Fruit fly (Drosophila melanogaster) whole organism, embryonic: Measurements from ENCODE around the gene gry.

ENCODE experiments used
- Blimp-1 ChIP-seq: fragments of 200-800 bp; sonication (Bioruptor generic); optimal IDR thresholded peaks from 3 replicates; lab custom pipeline; 2018; ENCODE audit warnings: missing biosample characterization, missing genetic modification characterization, mild to moderate bottlenecking, moderate library complexity, missing genetic modification reagents
- BtbVII ChIP-seq: fragments of 200-800 bp; sonication (Bioruptor generic); optimal IDR thresholded peaks from 3 replicates; lab custom pipeline; 2017; ENCODE audit warnings: missing biosample characterization, mild to moderate bottlenecking, missing genetic modification characterization
- CG1233 ChIP-seq: fragments of 200-800 bp; sonication (Bioruptor generic); optimal IDR thresholded peaks from 4 replicates; lab custom pipeline; 2018; ENCODE audit warnings: missing biosample characterization, mild to moderate bottlenecking, missing genetic modification characterization
- CG12942 ChIP-seq: fragments of 200-800 bp; sonication (Bioruptor generic); optimal IDR thresholded peaks from 3 replicates; lab custom pipeline; 2016; ENCODE audit warnings: missing biosample characterization, missing genetic modification characterization
- CG13775 ChIP-seq: fragments of 200-800 bp; sonication (Bioruptor generic); optimal IDR thresholded peaks from 3 replicates; lab custom pipeline; 2017; ENCODE audit warnings: missing biosample characterization, mild to moderate bottlenecking, missing genetic modification characterization
- CG14965 ChIP-seq: fragments of 200-800 bp; sonication (Bioruptor generic); optimal IDR thresholded peaks from 2 replicates; lab custom pipeline; 2016; ENCODE audit warnings: missing biosample characterization, missing genetic modification characterization, borderline replicate concordance
- CG16863 ChIP-seq: fragments of 200-800 bp; sonication (Bioruptor generic); optimal IDR thresholded peaks from 3 replicates; lab custom pipeline; 2016; ENCODE audit warnings: missing biosample characterization, missing genetic modification characterization
- CG17829 ChIP-seq: fragments of 200-800 bp; optimal IDR thresholded peaks from 2 replicates; lab custom pipeline; 2019; ENCODE audit warnings: missing biosample characterization, mild to moderate bottlenecking, missing genetic modification characterization, moderate library complexity
- CG2116 ChIP-seq: fragments of 200-800 bp; sonication (Bioruptor generic); optimal IDR thresholded peaks from 3 replicates; lab custom pipeline; 2018; ENCODE audit warnings: missing biosample characterization, mild to moderate bottlenecking, missing genetic modification characterization
- CG2678 ChIP-seq: fragments of 200-800 bp; sonication (Bioruptor generic); optimal IDR thresholded peaks from 3 replicates; lab custom pipeline; 2019; ENCODE audit warnings: missing biosample characterization, mild to moderate bottlenecking, missing genetic modification characterization, moderate library complexity
- CG2875 ChIP-seq: fragments of 200-800 bp; sonication (Bioruptor generic); optimal IDR thresholded peaks from 2 replicates; lab custom pipeline; 2017; ENCODE audit warnings: missing biosample characterization, mild to moderate bottlenecking, missing genetic modification characterization, missing genetic modification reagents
- CG3163 ChIP-seq: fragments of 200-800 bp; sonication (Bioruptor generic); optimal IDR thresholded peaks from 3 replicates; lab custom pipeline; 2016; ENCODE audit warnings: missing biosample characterization, missing genetic modification characterization
- CG34224 ChIP-seq: fragments of 200-800 bp; sonication (Bioruptor generic); IDR thresholded peaks from 3 replicates; pipeline ENCODE4 v1.3.6; 2022; ENCODE audit warnings: missing biosample characterization, missing genetic modification characterization; ENCODE audit not compliant: partially characterized antibody
- CG3847 ChIP-seq: fragments of 200-800 bp; sonication (Bioruptor generic); IDR thresholded peaks from 2 replicates; pipeline ENCODE4 v1.3.6; 2022; ENCODE audit warnings: missing biosample characterization, missing genetic modification characterization
- CG4617 ChIP-seq: fragments of 200-800 bp; sonication (Bioruptor generic); optimal IDR thresholded peaks from 3 replicates; lab custom pipeline; 2016; ENCODE audit warnings: missing biosample characterization, missing genetic modification characterization, borderline replicate concordance
- CG4707 ChIP-seq: fragments of 200-800 bp; sonication (Bioruptor generic); optimal IDR thresholded peaks from 2 replicates; lab custom pipeline; 2018; ENCODE audit warnings: missing biosample characterization, mild to moderate bottlenecking, missing genetic modification characterization, moderate library complexity
- CG6813 ChIP-seq: fragments of 200-800 bp; sonication (Bioruptor generic); optimal IDR thresholded peaks from 2 replicates; lab custom pipeline; 2017; ENCODE audit warnings: missing biosample characterization, missing genetic modification characterization, mild to moderate bottlenecking, moderate library complexity, missing genetic modification reagents
- CG7963 ChIP-seq: fragments of 200-800 bp; sonication (Bioruptor generic); IDR thresholded peaks from 3 replicates; pipeline ENCODE4 v1.3.6; 2022; ENCODE audit warnings: missing biosample characterization, missing genetic modification characterization; ENCODE audit not compliant: partially characterized antibody
- CG9437 ChIP-seq: fragments of 200-800 bp; sonication (Bioruptor generic); optimal IDR thresholded peaks from 2 replicates; lab custom pipeline; 2018; ENCODE audit warnings: missing biosample characterization, mild to moderate bottlenecking, missing genetic modification characterization
- Camta ChIP-seq: fragments of 200-800 bp; sonication (Bioruptor generic); optimal IDR thresholded peaks from 2 replicates; lab custom pipeline; 2016; ENCODE audit warnings: missing biosample characterization, missing genetic modification characterization
- Chrac-16 ChIP-seq: fragments of 200-800 bp; sonication (Bioruptor generic); optimal IDR thresholded peaks from 3 replicates; lab custom pipeline; 2016; ENCODE audit warnings: missing biosample characterization, missing genetic modification characterization
- Dfd ChIP-seq, 2 experiments: fragments of >200 bp; optimal IDR thresholded peaks; 2 replicates each; lab custom pipeline; 2017; ENCODE audit warnings: missing biosample characterization in 2 of 2, missing genetic modification characterization in 2 of 2
- Doc3 ChIP-seq: fragments of 200-800 bp; sonication (Bioruptor generic); IDR thresholded peaks from 3 replicates; pipeline ENCODE4 v1.3.6; 2022; ENCODE audit warnings: missing biosample characterization, missing genetic modification characterization; ENCODE audit not compliant: partially characterized antibody
- Dp ChIP-seq: fragments of 200-800 bp; sonication (Bioruptor generic); optimal IDR thresholded peaks from 2 replicates; lab custom pipeline; 2018; ENCODE audit warnings: missing biosample characterization, mild to moderate bottlenecking, missing genetic modification characterization, moderate library complexity
- Ets65A ChIP-seq: fragments of 200-800 bp; sonication (Bioruptor generic); peaks from one replicate; lab custom pipeline; 2016; ENCODE audit warnings: missing biosample characterization, missing genetic modification characterization
- Ets97D ChIP-seq: fragments of 200-800 bp; sonication (Bioruptor generic); optimal IDR thresholded peaks from 3 replicates; lab custom pipeline; 2016; ENCODE audit warnings: missing biosample characterization, missing genetic modification characterization
- GATAe ChIP-seq: fragments of 200-800 bp; sonication (Bioruptor generic); conservative IDR thresholded peaks from 2 replicates; pipeline ENCODE4 v1.3.6; 2022; ENCODE audit warnings: missing biosample characterization, missing genetic modification characterization
- Hey ChIP-seq: fragments of 200-800 bp; sonication (Bioruptor generic); optimal IDR thresholded peaks from 3 replicates; lab custom pipeline; 2018; ENCODE audit warnings: missing biosample characterization, mild to moderate bottlenecking, missing genetic modification characterization
- Hmx ChIP-seq: fragments of 200-800 bp; sonication (Bioruptor generic); optimal IDR thresholded peaks from 2 replicates; lab custom pipeline; 2016; ENCODE audit warnings: missing biosample characterization, missing genetic modification characterization
- Kr ChIP-seq: fragments of 200-800 bp; sonication (Bioruptor generic); optimal IDR thresholded peaks from 2 replicates; lab custom pipeline; 2017; ENCODE audit warnings: missing biosample characterization, mild to moderate bottlenecking, missing genetic modification characterization
- Max ChIP-seq: fragments of 200-800 bp; sonication (Bioruptor generic); optimal IDR thresholded peaks from 2 replicates; lab custom pipeline; 2016; ENCODE audit warnings: missing biosample characterization, mild to moderate bottlenecking, missing genetic modification characterization
- NC2α ChIP-seq: fragments of 200-800 bp; sonication (Bioruptor generic); optimal IDR thresholded peaks from 2 replicates; lab custom pipeline; 2016; ENCODE audit warnings: missing biosample characterization, missing genetic modification characterization
- Neu2 ChIP-seq: fragments of 200-800 bp; sonication (Bioruptor generic); optimal IDR thresholded peaks from 3 replicates; lab custom pipeline; 2016; ENCODE audit warnings: missing biosample characterization, missing genetic modification characterization, borderline replicate concordance
- YL-1 ChIP-seq: fragments of 200-800 bp; sonication (Bioruptor generic); optimal IDR thresholded peaks from 3 replicates; lab custom pipeline; 2017; ENCODE audit warnings: missing biosample characterization, mild to moderate bottlenecking, missing genetic modification characterization
- ato ChIP-seq: fragments of 200-800 bp; sonication (Bioruptor generic); IDR thresholded peaks from 2 replicates; pipeline ENCODE4 v1.3.6; 2022; ENCODE audit warnings: missing biosample characterization, missing genetic modification characterization; ENCODE audit not compliant: partially characterized antibody
- br ChIP-seq: fragments of >200 bp; optimal IDR thresholded peaks from 2 replicates; lab custom pipeline; 2017
- cwo ChIP-seq: fragments of 200-800 bp; sonication (Bioruptor generic); optimal IDR thresholded peaks from 3 replicates; lab custom pipeline; 2017; ENCODE audit warnings: missing biosample characterization, missing genetic modification characterization, mild to moderate bottlenecking, moderate library complexity, missing genetic modification reagents
- disco-r ChIP-seq: fragments of 200-800 bp; sonication (Bioruptor generic); optimal IDR thresholded peaks from 2 replicates; lab custom pipeline; 2016; ENCODE audit warnings: missing biosample characterization, missing genetic modification characterization
- dm ChIP-seq: fragments of 200-800 bp; sonication (Bioruptor generic); optimal IDR thresholded peaks from 3 replicates; lab custom pipeline; 2016; ENCODE audit warnings: missing biosample characterization, missing genetic modification characterization
- en ChIP-seq: fragments of 200-800 bp; sonication (Bioruptor generic); optimal IDR thresholded peaks from 2 replicates; lab custom pipeline; 2016; ENCODE audit warnings: missing biosample characterization, missing genetic modification characterization
- h ChIP-seq: fragments of >200 bp; optimal IDR thresholded peaks from 2 replicates; lab custom pipeline; 2017
- jumu ChIP-seq: fragments of 200-800 bp; sonication (Bioruptor generic); optimal IDR thresholded peaks from 3 replicates; lab custom pipeline; 2016; ENCODE audit warnings: missing biosample characterization, missing genetic modification characterization
- lmd ChIP-seq: fragments of 200-800 bp; sonication (Bioruptor generic); IDR thresholded peaks from 2 replicates; pipeline ENCODE4 v1.3.6; 2022; ENCODE audit warnings: missing biosample characterization, missing genetic modification characterization
- maf-S ChIP-seq: fragments of 200-800 bp; sonication (Bioruptor generic); optimal IDR thresholded peaks from 2 replicates; lab custom pipeline; 2016; ENCODE audit warnings: missing biosample characterization, missing genetic modification characterization
- pb ChIP-seq: fragments of 200-800 bp; sonication (Bioruptor generic); optimal IDR thresholded peaks from 3 replicates; lab custom pipeline; 2016; ENCODE audit warnings: missing biosample characterization, missing genetic modification characterization
- pfk ChIP-seq: fragments of 200-800 bp; sonication (Bioruptor generic); optimal IDR thresholded peaks from 2 replicates; lab custom pipeline; 2018; ENCODE audit warnings: missing biosample characterization, mild to moderate bottlenecking, missing genetic modification characterization, moderate library complexity
- pzg ChIP-seq: fragments of 200-800 bp; sonication (Bioruptor generic); optimal IDR thresholded peaks from 3 replicates; lab custom pipeline; 2018; ENCODE audit warnings: missing biosample characterization, mild to moderate bottlenecking, missing genetic modification characterization, moderate library complexity
- salm ChIP-seq: fragments of 200-800 bp; sonication (Bioruptor generic); optimal IDR thresholded peaks from 2 replicates; lab custom pipeline; 2018; ENCODE audit warnings: missing biosample characterization, mild to moderate bottlenecking, missing genetic modification characterization
- vfl ChIP-seq: fragments of 200-800 bp; sonication (Bioruptor generic); optimal IDR thresholded peaks from 2 replicates; lab custom pipeline; 2016; ENCODE audit warnings: missing biosample characterization, missing genetic modification characterization
- zen2 ChIP-seq: fragments of 200-800 bp; sonication (Bioruptor generic); IDR thresholded peaks from 3 replicates; pipeline ENCODE4 v1.3.6; 2022; ENCODE audit warnings: missing biosample characterization, missing genetic modification characterization; ENCODE audit not compliant: partially characterized antibody

Gene gry

DNA sequence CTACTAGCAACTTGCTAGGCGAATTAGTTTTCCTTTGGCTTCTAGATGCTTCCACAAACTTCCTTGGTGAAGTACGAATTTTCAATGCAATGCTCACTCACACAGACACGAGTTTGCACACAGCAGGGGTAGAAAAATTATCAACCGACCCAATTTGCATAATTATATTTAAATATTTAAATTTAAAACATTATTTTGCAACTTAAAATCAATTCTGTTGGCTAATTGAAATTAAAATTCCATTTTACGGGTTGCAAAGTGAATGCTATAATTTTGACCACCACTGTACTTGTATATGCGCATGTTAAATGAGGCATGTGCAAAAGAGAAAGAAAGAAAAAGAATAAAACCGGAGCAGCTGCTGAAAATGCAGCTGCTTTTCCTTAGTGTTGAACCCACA lies 4.8 kb upstream of the gry start (continued):
- TF ChIP-seq br (lab: Kevin White, UChicago), result no peak
- peak; percentile 96 for TF ChIP-seq CG2678 (tag; lab: Kevin White, UChicago)
- peak; percentile 86 for TF ChIP-seq Max (GFP tag; lab: Kevin White, UChicago)
- peak; percentile 87 for TF ChIP-seq Chrac-16 (GFP tag; lab: Kevin White, UChicago)
- TF ChIP-seq CG13775, result peak; percentile 88
- TF ChIP-seq ato (GFP tag; lab: Robert Waterston, UW), result no peak
- peak; percentile 37 for TF ChIP-seq Ets65A (GFP tag; lab: Kevin White, UChicago)
- TF ChIP-seq Ets97D (GFP tag; lab: Kevin White, UChicago), result peak; percentile 53
- no peak for TF ChIP-seq CG14965 (GFP tag; lab: Kevin White, UChicago)
- TF ChIP-seq lmd (GFP tag; lab: Robert Waterston, UW), result peak; percentile 94
- peak; percentile 95 for TF ChIP-seq CG17829 (tag; lab: Kevin White, UChicago)
- no peak for TF ChIP-seq pb (GFP tag; lab: Kevin White, UChicago)
- TF ChIP-seq CG2116 (GFP tag; lab: Kevin White, UChicago), result peak; percentile 66
- peak; percentile 12 for TF ChIP-seq pzg (GFP tag; lab: Kevin White, UChicago)
- TF ChIP-seq maf-S (GFP tag; lab: Kevin White, UChicago), result no peak
- no peak for TF ChIP-seq Hmx (GFP tag; lab: Kevin White, UChicago)
- TF ChIP-seq CG6813 (GFP tag; lab: Kevin White, UChicago), result peak; percentile 94
- TF ChIP-seq vfl (GFP tag; lab: Kevin White, UChicago), result peak; percentile 41
- TF ChIP-seq CG4707 (GFP tag; lab: Kevin White, UChicago), result peak; percentile 87
- TF ChIP-seq BtbVII, result peak; percentile 95
- peak; percentile 88 for TF ChIP-seq CG3847 (GFP tag; lab: Robert Waterston, UW)
- TF ChIP-seq CG7963, result no peak
- peak; percentile 2 for TF ChIP-seq pfk (GFP tag; lab: Kevin White, UChicago)
- TF ChIP-seq CG2875 (GFP tag; lab: Kevin White, UChicago), result peak; percentile 91
- TF ChIP-seq YL-1 (GFP tag; lab: Kevin White, UChicago), result peak; percentile 74
- peak; percentile 28 for TF ChIP-seq disco-r (GFP tag; lab: Kevin White, UChicago)
- no peak for TF ChIP-seq Hey (tag; lab: Kevin White, UChicago)
- peak; percentile 66 for TF ChIP-seq CG16863 (GFP tag; lab: Kevin White, UChicago)
- TF ChIP-seq Neu2 (GFP tag; lab: Kevin White, UChicago), result no peak
- peak; percentile 29 for TF ChIP-seq jumu (GFP tag; lab: Kevin White, UChicago)
- peak; percentile 80 for TF ChIP-seq CG12942 (GFP tag; lab: Kevin White, UChicago)
- TF ChIP-seq GATAe (GFP tag; lab: Robert Waterston, UW), result peak; percentile 43; the same call in 1 of the 2 replicates
- TF ChIP-seq Blimp-1, result peak; percentile 90
- no peak for TF ChIP-seq CG34224 (GFP tag; lab: Robert Waterston, UW)
- TF ChIP-seq CG3163, result no peak
- no peak for TF ChIP-seq h
- TF ChIP-seq CG9437 (GFP tag; lab: Kevin White, UChicago), result peak; percentile 84
- no peak for TF ChIP-seq dm (GFP tag; lab: Kevin White, UChicago)
- no peak for TF ChIP-seq Dfd (GFP tag; optimal IDR thresholded peaks at IDR 0.05; lab: Kevin White, UChicago)
- TF ChIP-seq CG1233, result peak; percentile 88
- TF ChIP-seq Dp (GFP tag; lab: Kevin White, UChicago), result no peak
- peak; percentile 24 for TF ChIP-seq en
- no peak for TF ChIP-seq Doc3 (GFP tag; lab: Robert Waterston, UW)
- peak; percentile 89 for TF ChIP-seq cwo (GFP tag; lab: Kevin White, UChicago)
- no peak for TF ChIP-seq NC2α (GFP tag; lab: Kevin White, UChicago)
- TF ChIP-seq Kr (GFP tag; lab: Kevin White, UChicago), result no peak
- TF ChIP-seq CG4617 (GFP tag; lab: Kevin White, UChicago), result peak; percentile 61
- no peak for TF ChIP-seq zen2 (GFP tag; lab: Robert Waterston, UW)
- TF ChIP-seq salm, result peak; percentile 90
- TF ChIP-seq Camta, result peak; percentile 32
